Worm (Caenorhabditis elegans) whole organism, young adult: Measurements from ENCODE around the gene C01C4.3.

ENCODE experiments used
- B0035.1 ChIP-seq: sonication (generic microtip); optimal IDR thresholded peaks from 2 replicates; lab custom pipeline; 2016; ENCODE audit warnings: missing genetic modification characterization, mild to moderate bottlenecking, missing compliant biosample characterization, missing genotype, missing genetic modification reagents
- C06A6.2 ChIP-seq: fragments of 200-800 bp; sonication (Bioruptor generic); conservative IDR thresholded peaks from 2 replicates; pipeline ENCODE4 v1.3.6; 2022; ENCODE audit warnings: missing genetic modification characterization, missing compliant biosample characterization
- C17E4.6 ChIP-seq: fragments of 200-800 bp; sonication (Bioruptor generic); IDR thresholded peaks from 2 replicates; pipeline ENCODE4 v1.3.6; 2022; ENCODE audit warnings: missing genetic modification reagents, missing genetic modification characterization, missing compliant biosample characterization
- D2030.7 ChIP-seq: fragments of 200-800 bp; sonication (Bioruptor generic); IDR thresholded peaks from 2 replicates; pipeline ENCODE4 v1.3.6; 2022; ENCODE audit warnings: missing genetic modification reagents, missing genetic modification characterization, missing compliant biosample characterization
- F22D6.2 ChIP-seq: sonication (generic microtip); optimal IDR thresholded peaks from 2 replicates; lab custom pipeline; 2016; ENCODE audit warnings: mild to moderate bottlenecking, missing genetic modification characterization, missing compliant biosample characterization
- F39B2.1 ChIP-seq: fragments of 200-800 bp; sonication (Bioruptor generic); IDR thresholded peaks from 2 replicates; pipeline ENCODE4 v1.3.6; 2022; ENCODE audit warnings: missing genetic modification reagents, missing genetic modification characterization, missing compliant biosample characterization
- K11D2.4 ChIP-seq: fragments of 200-800 bp; sonication (Bioruptor generic); IDR thresholded peaks from 2 replicates; pipeline ENCODE4 v1.3.6; 2022; ENCODE audit warnings: missing genetic modification reagents, missing genetic modification characterization, missing compliant biosample characterization
- Y53F4B.3 ChIP-seq: fragments of 200-800 bp; sonication (Bioruptor generic); IDR thresholded peaks from 2 replicates; pipeline ENCODE4 v1.3.6; 2022; ENCODE audit warnings: missing genetic modification reagents, missing genetic modification characterization, missing compliant biosample characterization
- Y67H2A.10 ChIP-seq: fragments of 200-800 bp; sonication (Bioruptor generic); conservative IDR thresholded peaks from 2 replicates; pipeline ENCODE4 v1.3.6; 2022; ENCODE audit warnings: missing genetic modification reagents, missing genetic modification characterization, missing compliant biosample characterization
- Y95B8A.8 ChIP-seq: fragments of 200-800 bp; sonication (Bioruptor generic); IDR thresholded peaks from 2 replicates; pipeline ENCODE4 v1.3.6; 2022; ENCODE audit warnings: missing genetic modification reagents, missing genetic modification characterization, missing compliant biosample characterization
- athp-1 ChIP-seq: sonication (generic microtip); optimal IDR thresholded peaks from 2 replicates; lab custom pipeline; 2017; ENCODE audit warnings: mild to moderate bottlenecking, missing genetic modification characterization, missing compliant biosample characterization
- bed-1 ChIP-seq: fragments of 200-800 bp; sonication (Bioruptor generic); IDR thresholded peaks from 2 replicates; pipeline ENCODE4 v1.3.6; 2022; ENCODE audit warnings: missing genetic modification reagents, missing genetic modification characterization, missing compliant biosample characterization
- ceh-40 ChIP-seq: fragments of 200-800 bp; sonication (Bioruptor generic); IDR thresholded peaks from 2 replicates; pipeline ENCODE4 v1.3.6; 2022; ENCODE audit warnings: missing genetic modification characterization, missing compliant biosample characterization
- die-1 ChIP-seq: sonication (generic microtip); optimal IDR thresholded peaks from 2 replicates; lab custom pipeline; 2016; ENCODE audit warnings: missing genotype, mild to moderate bottlenecking, missing genetic modification characterization, missing compliant biosample characterization
- efl-1 ChIP-seq: fragments of 150-350 bp; optimal IDR thresholded peaks from 2 replicates; lab custom pipeline; 2014; ENCODE audit warnings: missing biosample characterization, missing genetic modification reagents, missing genetic modification characterization
- egl-44 ChIP-seq: fragments of 200-800 bp; sonication (Bioruptor generic); IDR thresholded peaks from 2 replicates; pipeline ENCODE4 v1.3.6; 2022; ENCODE audit warnings: missing genetic modification reagents, missing genetic modification characterization, missing compliant biosample characterization
- ekl-4 ChIP-seq: fragments of 200-800 bp; sonication (Bioruptor generic); IDR thresholded peaks from 2 replicates; pipeline ENCODE4 v1.3.6; 2022; ENCODE audit warnings: missing genetic modification reagents, missing genetic modification characterization, missing compliant biosample characterization
- lag-1 ChIP-seq: fragments of 200-800 bp; sonication (Bioruptor generic); IDR thresholded peaks from 2 replicates; pipeline ENCODE4 v1.3.6; 2022; ENCODE audit warnings: missing genetic modification reagents, missing genetic modification characterization, missing compliant biosample characterization
- let-607 ChIP-seq, 2 experiments: fragments of 200-800 bp in 1 of 2; sonication (Bioruptor generic) in 1 of 2; sonication (generic microtip) in 1 of 2; optimal IDR thresholded peaks; 2 replicates each; lab custom pipeline; 2016 to 2018; ENCODE audit warnings: mild to moderate bottlenecking in 2 of 2, missing compliant biosample characterization in 2 of 2, missing genetic modification characterization in 2 of 2, moderate library complexity in 2 of 2, missing genotype in 1 of 2
- lin-26 ChIP-seq: fragments of 200-800 bp; sonication (Bioruptor generic); IDR thresholded peaks from 2 replicates; pipeline ENCODE4 v1.3.6; 2022; ENCODE audit warnings: missing genetic modification reagents, missing genetic modification characterization, missing compliant biosample characterization
- lin-40 ChIP-seq: sonication (generic microtip); optimal IDR thresholded peaks from 2 replicates; lab custom pipeline; 2016; ENCODE audit warnings: missing genetic modification characterization, mild to moderate bottlenecking, missing compliant biosample characterization, missing genotype, missing genetic modification reagents
- lin-54 ChIP-seq: fragments of 200-800 bp; sonication (Bioruptor generic); optimal IDR thresholded peaks from 2 replicates; lab custom pipeline; 2018; ENCODE audit warnings: mild to moderate bottlenecking, missing genetic modification characterization, missing compliant biosample characterization
- lsl-1 ChIP-seq: fragments of 200-800 bp; sonication (Bioruptor generic); optimal IDR thresholded peaks from 2 replicates; lab custom pipeline; 2018; ENCODE audit warnings: mild to moderate bottlenecking, missing genetic modification characterization, moderate library complexity, missing compliant biosample characterization
- madf-3 ChIP-seq: fragments of 200-800 bp; sonication (Bioruptor generic); IDR thresholded peaks from 2 replicates; pipeline ENCODE4 v1.3.6; 2022; ENCODE audit warnings: missing genetic modification reagents, missing genetic modification characterization, missing compliant biosample characterization
- mcd-1 ChIP-seq: fragments of 200-800 bp; sonication (Bioruptor generic); IDR thresholded peaks from 2 replicates; pipeline ENCODE4 v1.3.6; 2022; ENCODE audit warnings: missing genetic modification reagents, missing genetic modification characterization, missing compliant biosample characterization
- nfya-1 ChIP-seq: sonication (generic microtip); optimal IDR thresholded peaks from 2 replicates; lab custom pipeline; 2017; ENCODE audit warnings: antibody characterized with exemption, missing compliant biosample characterization, missing genetic modification characterization, borderline replicate concordance; ENCODE audit not compliant: insufficient read depth
- nfya-2 ChIP-seq: fragments of 200-800 bp; sonication (Bioruptor generic); IDR thresholded peaks from 2 replicates; pipeline ENCODE4 v1.3.6; 2022; ENCODE audit warnings: missing genetic modification reagents, missing genetic modification characterization, missing compliant biosample characterization
- nfyb-1 ChIP-seq: fragments of 200-800 bp; sonication (Bioruptor generic); IDR thresholded peaks from 2 replicates; pipeline ENCODE4 v1.3.6; 2022; ENCODE audit warnings: missing genetic modification reagents, missing genetic modification characterization, missing compliant biosample characterization
- nhr-120 ChIP-seq: fragments of 200-800 bp; sonication (Bioruptor generic); IDR thresholded peaks from 2 replicates; pipeline ENCODE4 v1.3.6; 2022; ENCODE audit warnings: missing genetic modification characterization, missing compliant biosample characterization
- rec-8 ChIP-seq, 2 experiments: sonication (generic microtip); optimal IDR thresholded peaks; 2 replicates each; lab custom pipeline; 2016; ENCODE audit warnings: mild to moderate bottlenecking in 2 of 2, missing genetic modification characterization in 2 of 2, missing genetic modification reagents in 2 of 2, missing genotype in 2 of 2, missing biosample characterization in 1 of 2, missing compliant biosample characterization in 1 of 2, moderate library complexity in 1 of 2
- rpc-1 ChIP-seq, 2 experiments: fragments of 150-350 bp in 1 of 2; sonication (generic microtip) in 1 of 2; optimal IDR thresholded peaks; 2 replicates each; lab custom pipeline; 2014 to 2018; ENCODE audit warnings: missing biosample characterization in 1 of 2, missing genetic modification characterization in 1 of 2, missing genetic modification reagents in 1 of 2, missing genotype in 1 of 2
- sdz-38 ChIP-seq: sonication (generic microtip); optimal IDR thresholded peaks from 2 replicates; lab custom pipeline; 2016; ENCODE audit warnings: missing genotype, missing genetic modification characterization, missing compliant biosample characterization
- sea-2 ChIP-seq: fragments of 200-800 bp; sonication (Bioruptor generic); IDR thresholded peaks from 2 replicates; pipeline ENCODE4 v1.3.6; 2022; ENCODE audit warnings: missing genetic modification characterization, missing compliant biosample characterization
- snpc-1.1 ChIP-seq: sonication (generic microtip); optimal IDR thresholded peaks from 2 replicates; lab custom pipeline; 2017; ENCODE audit warnings: missing genetic modification characterization, mild to moderate bottlenecking, missing compliant biosample characterization, antibody characterized with exemption, moderate library complexity, missing genotype, missing genetic modification reagents; ENCODE audit not compliant: insufficient read depth
- snpc-3.4 ChIP-seq: sonication (generic microtip); optimal IDR thresholded peaks from 2 replicates; lab custom pipeline; 2017; ENCODE audit warnings: missing genetic modification characterization, mild to moderate bottlenecking, missing compliant biosample characterization, antibody characterized with exemption, moderate library complexity, missing genotype, missing genetic modification reagents
- somi-1 ChIP-seq: fragments of 200-800 bp; sonication (Bioruptor generic); optimal IDR thresholded peaks from 2 replicates; lab custom pipeline; 2018; ENCODE audit warnings: mild to moderate bottlenecking, missing genetic modification characterization, missing compliant biosample characterization
- sptf-2 ChIP-seq: fragments of 200-800 bp; sonication (Bioruptor generic); optimal IDR thresholded peaks from 2 replicates; lab custom pipeline; 2018; ENCODE audit warnings: mild to moderate bottlenecking, missing genetic modification characterization, missing compliant biosample characterization
- tbp1 ChIP-seq: fragments of 200-800 bp; sonication (Bioruptor generic); optimal IDR thresholded peaks from 2 replicates; lab custom pipeline; 2018; ENCODE audit warnings: mild to moderate bottlenecking, missing genetic modification characterization, missing compliant biosample characterization
- unc-62 ChIP-seq: fragments of 150-350 bp; optimal IDR thresholded peaks from 2 replicates; lab custom pipeline; 2014; ENCODE audit warnings: missing biosample characterization, missing genetic modification reagents, missing genetic modification characterization
- zfh-2 ChIP-seq: fragments of 200-800 bp; sonication (Bioruptor generic); conservative IDR thresholded peaks from 2 replicates; pipeline ENCODE4 v1.3.6; 2022; ENCODE audit warnings: missing genetic modification reagents, missing genetic modification characterization, missing compliant biosample characterization
- ztf-26 ChIP-seq: sonication (generic microtip); optimal IDR thresholded peaks from 2 replicates; lab custom pipeline; 2017; ENCODE audit warnings: missing genetic modification characterization, missing compliant biosample characterization

The C01C4.3 gene

ce11 chrX:3759345-3759744 lies 62.6 kb downstream of the C01C4.3 start, which contains the start of gene T14G12.6:
TSS of gene T14G12.6 (minus strand) at chrX:3759445.
- TF ChIP-seq Y95B8A.8 (GFP tag; lab: Robert Waterston, UW), result no peak
- TF ChIP-seq nfyb-1 (GFP tag; lab: Robert Waterston, UW), result no peak
- TF ChIP-seq egl-44 (GFP tag; lab: Robert Waterston, UW), result no peak
- no peak for TF ChIP-seq C17E4.6 (GFP tag; lab: Robert Waterston, UW)
- TF ChIP-seq snpc-3.4 (tag; lab: Kevin White, UChicago), result no peak
- TF ChIP-seq let-607 (tag; optimal IDR thresholded peaks at IDR 0.05; lab: Kevin White, UChicago), result no peak
- no peak for TF ChIP-seq rpc-1 (optimal IDR thresholded peaks at IDR 0.05; lab: Kevin White, UChicago)
- TF ChIP-seq rpc-1 (tag; optimal IDR thresholded peaks at IDR 0.05; lab: Kevin White, UChicago), result no peak
- TF ChIP-seq ceh-40, result no peak

- TF ChIP-seq C06A6.2 (GFP tag; lab: Robert Waterston, UW) (no peak), lin-54 (GFP tag; lab: Kevin White, UChicago) (no peak), D2030.7 (GFP tag; lab: Robert Waterston, UW) (no peak), tbp1 (GFP tag; lab: Kevin White, UChicago) (no peak), F22D6.2 (tag; lab: Kevin White, UChicago) (no peak), snpc-3.4 (tag; lab: Kevin White, UChicago) (no peak), nfya-1 (no peak), bed-1 (GFP tag; lab: Robert Waterston, UW) (no peak), lin-26 (GFP tag; lab: Robert Waterston, UW) (no peak), B0035.1 (tag; lab: Kevin White, UChicago) (no peak), athp-1 (tag; lab: Kevin White, UChicago) (no peak), sptf-2 (GFP tag; lab: Kevin White, UChicago) (no peak), snpc-1.1 (tag; lab: Kevin White, UChicago) (no peak), Y53F4B.3 (GFP tag; lab: Robert Waterston, UW) (no peak), die-1 (tag; lab: Kevin White, UChicago) (no peak), ztf-26 (tag; lab: Kevin White, UChicago) (no peak), lsl-1 (GFP tag; lab: Kevin White, UChicago) (no peak), lin-40 (tag; lab: Kevin White, UChicago) (no peak), ceh-40 (no peak), efl-1 (GFP tag; lab: Kevin White, UChicago) (no peak), sdz-38 (tag; lab: Kevin White, UChicago) (no peak), ekl-4 (GFP tag; lab: Robert Waterston, UW) (0 out of 2 replicates have a peak, but pooled peaks have one; percentile 18), Y67H2A.10 (GFP tag; lab: Robert Waterston, UW) (no peak), nfya-2 (GFP tag; lab: Robert Waterston, UW) (no peak), rec-8 (tag; optimal IDR thresholded peaks at IDR 0.05; lab: Kevin White, UChicago) (no peak), F39B2.1 (GFP tag; lab: Robert Waterston, UW) (no peak), sea-2 (GFP tag; lab: Robert Waterston, UW) (0 out of 2 replicates have a peak, but pooled peaks have one; percentile 42), unc-62 (no peak), mcd-1 (GFP tag; lab: Robert Waterston, UW) (no peak), madf-3 (GFP tag; lab: Robert Waterston, UW) (0 out of 2 replicates have a peak, but pooled peaks have one; percentile 44), K11D2.4 (GFP tag; lab: Robert Waterston, UW) (no peak), somi-1 (GFP tag; lab: Kevin White, UChicago) (no peak), nhr-120 (GFP tag; lab: Robert Waterston, UW) (no peak), zfh-2 (GFP tag; lab: Robert Waterston, UW) (peak; percentile 37; the same call in 1 of the 2 replicates), lag-1 (no peak), egl-44 (GFP tag; lab: Robert Waterston, UW) (peak; percentile 64; the same call in 1 of the 2 replicates)
Observed at ce11 chrX:3759820-3760219, 63.1 kb downstream of the C01C4.3 start.
